Worm (Caenorhabditis elegans) whole organism, late embryonic: ENCODE results near the gene drh-1.

Experiments
- C08G9.2 ChIP-seq: sonication (generic microtip); optimal IDR thresholded peaks from 2 replicates; lab custom pipeline; 2016; ENCODE audit warnings: mild to moderate bottlenecking, missing genetic modification characterization, moderate library complexity, missing compliant biosample characterization
- C38D4.7 ChIP-seq: fragments of 200-800 bp; sonication (Bioruptor generic); optimal IDR thresholded peaks from 2 replicates; lab custom pipeline; 2018; ENCODE audit warnings: mild to moderate bottlenecking, missing genetic modification characterization, moderate library complexity, missing compliant biosample characterization
- ceh-22 ChIP-seq: sonication (generic microtip); optimal IDR thresholded peaks from 2 replicates; lab custom pipeline; 2017; ENCODE audit warnings: missing biosample characterization, missing genetic modification characterization
- ceh-9 ChIP-seq: sonication (generic microtip); optimal IDR thresholded peaks from 2 replicates; lab custom pipeline; 2016; ENCODE audit warnings: mild to moderate bottlenecking, missing genetic modification characterization, inconsistent platforms, missing compliant biosample characterization
- fax-1 ChIP-seq: sonication (generic microtip); optimal IDR thresholded peaks from 2 replicates; lab custom pipeline; 2016; ENCODE audit warnings: missing genotype, missing genetic modification characterization, missing compliant biosample characterization
- nhr-11 ChIP-seq: fragments of 150-350 bp; optimal IDR thresholded peaks from 2 replicates; lab custom pipeline; 2014; ENCODE audit warnings: missing biosample characterization, missing genetic modification characterization
- pax-1 ChIP-seq: fragments of 150-350 bp; optimal IDR thresholded peaks from 2 replicates; lab custom pipeline; 2014; ENCODE audit warnings: missing biosample characterization, missing genetic modification characterization
- pqm-1 ChIP-seq: sonication (generic microtip); optimal IDR thresholded peaks from 2 replicates; lab custom pipeline; 2016; ENCODE audit warnings: missing genetic modification characterization, missing compliant biosample characterization
- rnt-1 ChIP-seq: sonication (generic microtip); optimal IDR thresholded peaks from 2 replicates; lab custom pipeline; 2016; ENCODE audit warnings: missing genetic modification characterization, missing compliant biosample characterization

DNA sequence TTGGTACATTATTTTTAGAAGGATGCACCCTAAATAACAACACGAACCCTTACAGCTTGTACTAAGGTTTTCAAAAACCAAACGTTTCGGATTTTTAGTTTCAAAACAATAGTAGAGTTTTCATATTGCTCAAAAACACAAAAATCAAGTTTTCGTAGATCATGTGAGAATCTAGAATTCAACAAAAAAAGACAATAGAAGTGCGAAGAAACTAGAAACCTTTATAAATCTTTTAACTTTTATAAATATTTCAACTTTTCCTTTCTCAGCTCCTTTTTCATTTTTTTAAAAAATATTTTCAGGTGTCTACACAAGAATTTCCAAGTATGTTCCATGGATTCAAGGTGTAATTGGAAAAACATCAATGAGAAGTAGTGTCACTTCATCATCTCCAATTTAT is 52.7 kb downstream of the drh-1 start, which contains the start of gene best-9:
- TF ChIP-seq fax-1 (no peak), ceh-22 (tag; lab: Kevin White, UChicago) (no peak), C08G9.2 (tag; lab: Kevin White, UChicago) (no peak), pax-1 (tag; lab: Kevin White, UChicago) (no peak), nhr-11 (tag; lab: Kevin White, UChicago) (no peak), rnt-1 (tag; lab: Kevin White, UChicago) (no peak), ceh-9 (tag; lab: Kevin White, UChicago) (no peak), C38D4.7 (GFP tag; lab: Kevin White, UChicago) (no peak), pqm-1 (no peak)
